Fruit fly (Drosophila melanogaster): ENCODE data around the gene CG33160.

CG33160 gene

dm6 chr3L:3166200-3166695 lies 39.9 kb downstream of the CG33160 start, which contains the start of gene Asciz:
Gene Asciz, minus strand, starts transcription at chr3L:3166250.
- TF ChIP-seq Ets98B (GFP tag; IDR thresholded peaks at IDR 0.05) (no peak), CG13204 (GFP tag; optimal IDR thresholded peaks at IDR 0.05) (no peak), CG8301 (tag; optimal IDR thresholded peaks at IDR 0.05) (no peak), CG17806 (tag; optimal IDR thresholded peaks at IDR 0.05) (no peak), CG32121 (GFP tag; IDR thresholded peaks at IDR 0.05) (no peak), CG8159 (tag; optimal IDR thresholded peaks at IDR 0.05) (no peak), D1 (tag; optimal IDR thresholded peaks at IDR 0.05) (no peak), CG15710 (tag; optimal IDR thresholded peaks at IDR 0.05) (no peak), Snoo (tag; optimal IDR thresholded peaks at IDR 0.05) (no peak)

dm6 chr3L:3165399-3165798 lies 40.8 kb downstream of the CG33160 start:
- TF ChIP-seq CG34367 (tag; optimal IDR thresholded peaks at IDR 0.05) (no peak), EcR (GFP tag; optimal IDR thresholded peaks at IDR 0.05) (peak; percentile 35), CG15710 (tag; optimal IDR thresholded peaks at IDR 0.05) (no peak), CG10348 (GFP tag; IDR thresholded peaks at IDR 0.05) (no peak), CG4496 (GFP tag; IDR thresholded peaks at IDR 0.05) (no peak), CG8301 (tag; optimal IDR thresholded peaks at IDR 0.05) (no peak), Snoo (tag; optimal IDR thresholded peaks at IDR 0.05) (no peak)

dm6 chr3L:3164951-3165350 lies 41.2 kb downstream of the CG33160 start, which contains the start of gene CG32280:
Gene CG32280, plus strand, starts transcription at chr3L:3165181.
- no peak for TF ChIP-seq CG10348 (GFP tag; IDR thresholded peaks at IDR 0.05)
- 0 out of 3 replicates have a peak, but pooled peaks have one; percentile 58 for TF ChIP-seq CG4496 (GFP tag; IDR thresholded peaks at IDR 0.05)
- TF ChIP-seq gl (tag; optimal IDR thresholded peaks at IDR 0.05) = no peak
- peak; percentile 34; the same call in 1 of the 3 replicates for TF ChIP-seq fd96Ca (GFP tag; IDR thresholded peaks at IDR 0.05)
- TF ChIP-seq CG17806 (tag; optimal IDR thresholded peaks at IDR 0.05) = no peak
- TF ChIP-seq Ets98B (GFP tag; IDR thresholded peaks at IDR 0.05) = 0 out of 2 replicates have a peak, but pooled peaks have one; percentile 19
- TF ChIP-seq CG32121 (GFP tag; IDR thresholded peaks at IDR 0.05) = 0 out of 2 replicates have a peak, but pooled peaks have one; percentile 37
- TF ChIP-seq Snoo (tag; optimal IDR thresholded peaks at IDR 0.05) = no peak

dm6 chr3L:3162584-3162983 lies 43.6 kb downstream of the CG33160 start:
- no peak for TF ChIP-seq fd96Ca (GFP tag; IDR thresholded peaks at IDR 0.05)
- no peak for TF ChIP-seq CG12605 (GFP tag; IDR thresholded peaks at IDR 0.05)
- TF ChIP-seq D1 (tag; optimal IDR thresholded peaks at IDR 0.05) = no peak
- TF ChIP-seq CG10348 (GFP tag; IDR thresholded peaks at IDR 0.05) = no peak
- no peak for TF ChIP-seq CG13204 (GFP tag; optimal IDR thresholded peaks at IDR 0.05)
- TF ChIP-seq CG14655 (GFP tag; optimal IDR thresholded peaks at IDR 0.05) = no peak
- no peak for TF ChIP-seq CG8301 (tag; optimal IDR thresholded peaks at IDR 0.05)
- TF ChIP-seq CG4496 (GFP tag; IDR thresholded peaks at IDR 0.05) = no peak
- TF ChIP-seq Pif1A (GFP tag; optimal IDR thresholded peaks at IDR 0.05) = no peak
- no peak for TF ChIP-seq Ets98B (GFP tag; IDR thresholded peaks at IDR 0.05)
- TF ChIP-seq CG32121 (GFP tag; IDR thresholded peaks at IDR 0.05) = no peak
- TF ChIP-seq CG34367 (tag; optimal IDR thresholded peaks at IDR 0.05) = no peak
- TF ChIP-seq rn (GFP tag; IDR thresholded peaks at IDR 0.05) = no peak
- no peak for TF ChIP-seq CG8159 (tag; optimal IDR thresholded peaks at IDR 0.05)
- no peak for TF ChIP-seq CG9948 (tag; optimal IDR thresholded peaks at IDR 0.05)

dm6 chr3L:3161968-3162367 lies 44.2 kb downstream of the CG33160 start, which contains the start of gene rasp:
Gene rasp, plus strand, starts transcription at chr3L:3162180.
- TF ChIP-seq fd96Ca (GFP tag; IDR thresholded peaks at IDR 0.05) = no peak
- no peak for TF ChIP-seq CG14655 (GFP tag; optimal IDR thresholded peaks at IDR 0.05)
- TF ChIP-seq Pif1A (GFP tag; optimal IDR thresholded peaks at IDR 0.05) = no peak
- no peak for TF ChIP-seq CG9948 (tag; optimal IDR thresholded peaks at IDR 0.05)
- TF ChIP-seq Ets98B (GFP tag; IDR thresholded peaks at IDR 0.05) = no peak
- no peak for TF ChIP-seq gl (tag; optimal IDR thresholded peaks at IDR 0.05)
- TF ChIP-seq Pif1B (GFP tag; optimal IDR thresholded peaks at IDR 0.05) = no peak
- no peak for TF ChIP-seq CG17806 (tag; optimal IDR thresholded peaks at IDR 0.05)
- no peak for TF ChIP-seq CG10348 (GFP tag; IDR thresholded peaks at IDR 0.05)
- no peak for TF ChIP-seq CG12605 (GFP tag; IDR thresholded peaks at IDR 0.05)
- TF ChIP-seq CG32121 (GFP tag; IDR thresholded peaks at IDR 0.05) = no peak
- no peak for TF ChIP-seq rn (GFP tag; IDR thresholded peaks at IDR 0.05)

dm6 chr3L:3159309-3160194 lies 46.6 kb downstream of the CG33160 start, which contains the start of the genes ND-30 and CG15812:
Gene ND-30, minus strand, starts transcription at chr3L:3159578.
Gene CG15812, plus strand, starts transcription at chr3L:3159991.
- TF ChIP-seq D1 (tag; optimal IDR thresholded peaks at IDR 0.05) (no peak), CG15710 (tag; optimal IDR thresholded peaks at IDR 0.05) (peak; percentile 44)
